Worm (Caenorhabditis elegans): ENCODE data around the gene srh-252.

ce11 chrV:17208045-17208444, 15.2 kb downstream of the srh-252 start, which contains the start of gene Y68A4A.13:
- TF ChIP-seq nhr-11 (tag; optimal IDR thresholded peaks at IDR 0.05), result no peak
- no peak for TF ChIP-seq ztf-4 (tag; optimal IDR thresholded peaks at IDR 0.05)
- no peak for TF ChIP-seq ama-1 (optimal IDR thresholded peaks at IDR 0.05)
- no peak for TF ChIP-seq egl-27 (tag; optimal IDR thresholded peaks at IDR 0.05)
- no peak for TF ChIP-seq nhr-28 (tag; optimal IDR thresholded peaks at IDR 0.05)
- TF ChIP-seq skn-1 (tag; optimal IDR thresholded peaks at IDR 0.05), result no peak
- no peak for TF ChIP-seq hmg-11 (tag; optimal IDR thresholded peaks at IDR 0.05)
- TF ChIP-seq unc-39 (tag; optimal IDR thresholded peaks at IDR 0.05), result no peak
- TF ChIP-seq zag-1 (tag; optimal IDR thresholded peaks at IDR 0.05), result no peak
- no peak for TF ChIP-seq nhr-237 (tag; optimal IDR thresholded peaks at IDR 0.05)
- TF ChIP-seq fkh-10 (GFP tag; optimal IDR thresholded peaks at IDR 0.05), result no peak
- TF ChIP-seq ZK546.5 (tag; optimal IDR thresholded peaks at IDR 0.05), result no peak
